Fruit fly (Drosophila melanogaster): ENCODE data around the gene aurB.

aurB gene

DNA sequence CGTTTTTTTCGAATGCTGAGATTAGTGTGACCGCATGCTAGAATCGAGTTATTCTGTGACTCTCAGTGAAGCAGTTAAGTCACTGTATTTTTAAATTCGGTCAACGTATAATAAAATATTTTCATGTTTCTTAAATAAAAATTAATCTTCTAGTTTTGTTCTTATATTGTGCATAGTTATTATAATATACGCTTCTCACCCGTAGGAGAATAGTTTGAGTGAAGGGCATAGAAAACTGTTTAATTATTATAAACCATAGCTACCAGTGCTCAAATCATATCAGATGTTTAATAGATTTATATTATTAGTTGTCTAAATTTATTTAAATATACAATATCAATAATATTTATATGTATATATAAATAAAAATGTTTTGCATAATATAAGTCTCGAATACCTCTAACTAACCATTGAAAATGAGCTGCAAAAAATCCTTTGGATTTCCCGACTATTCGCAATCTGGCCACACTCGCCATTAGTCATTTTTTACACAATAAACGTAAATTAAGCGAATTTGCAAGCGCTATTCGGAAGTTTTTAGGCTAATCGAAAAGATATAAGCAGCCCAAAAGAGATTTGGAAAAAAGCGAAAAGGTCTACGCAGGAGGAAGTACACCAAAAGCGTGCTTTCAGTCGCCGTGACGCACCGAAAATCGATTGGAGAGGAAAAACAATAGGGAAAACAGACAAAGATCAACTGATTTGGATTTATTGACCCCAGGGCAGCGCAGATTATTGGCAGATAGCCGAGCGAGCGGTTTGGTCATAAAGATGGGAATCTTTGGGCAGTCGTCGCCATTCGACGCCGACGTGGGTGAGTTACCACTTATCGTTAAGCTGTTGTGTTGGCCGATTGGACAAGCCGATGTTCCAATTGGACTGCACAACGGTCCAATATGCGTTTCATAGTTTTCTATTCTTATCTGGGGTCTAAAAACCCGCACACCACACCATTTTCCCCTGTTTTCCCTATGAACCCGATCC is at the start of gene aurB, which contains the start of gene Stam (continued):
- no peak for TF ChIP-seq CG2889 (GFP tag; IDR thresholded peaks at IDR 0.05)
- peak; percentile 40 for TF ChIP-seq ewg (GFP tag; optimal IDR thresholded peaks at IDR 0.05)
- TF ChIP-seq inv (GFP tag; IDR thresholded peaks at IDR 0.05; ENCODE audit: partially characterized antibody), result no peak
- no peak for TF ChIP-seq ken (GFP tag; IDR thresholded peaks at IDR 0.05)
- TF ChIP-seq CG5180 (GFP tag; optimal IDR thresholded peaks at IDR 0.05), result no peak
- TF ChIP-seq Chrac-16 (GFP tag; optimal IDR thresholded peaks at IDR 0.05), result peak; percentile 21
- TF ChIP-seq Ada2b (GFP tag; IDR thresholded peaks at IDR 0.05), result peak; percentile 28; the same call in 1 of the 2 replicates
- peak; percentile 16 for TF ChIP-seq Fer1 (GFP tag; optimal IDR thresholded peaks at IDR 0.05)
- TF ChIP-seq Dip3 (GFP tag; optimal IDR thresholded peaks at IDR 0.05), result no peak
- no peak for TF ChIP-seq Antp (GFP tag; optimal IDR thresholded peaks at IDR 0.05)
- TF ChIP-seq fd96Cb (tag; optimal IDR thresholded peaks at IDR 0.05), result peak; percentile 31
- peak; percentile 40 for TF ChIP-seq CG18619 (GFP tag; optimal IDR thresholded peaks at IDR 0.05)
- TF ChIP-seq CG18599 (GFP tag; optimal IDR thresholded peaks at IDR 0.05), result peak; percentile 59
- no peak for TF ChIP-seq MTF-1 (GFP tag; optimal IDR thresholded peaks at IDR 0.05; ENCODE audit: borderline replicate concordance)
- no peak for TF ChIP-seq CG6175 (GFP tag; IDR thresholded peaks at IDR 0.05)
- peak; percentile 14 for TF ChIP-seq exex (tag; optimal IDR thresholded peaks at IDR 0.05)
- no peak for TF ChIP-seq Optix (GFP tag; IDR thresholded peaks at IDR 0.05)
- TF ChIP-seq B-H1 (GFP tag; IDR thresholded peaks at IDR 0.05), result no peak
- TF ChIP-seq NfI (GFP tag; optimal IDR thresholded peaks at IDR 0.05), result peak; percentile 63
- no peak for TF ChIP-seq CG1647 (GFP tag; optimal IDR thresholded peaks at IDR 0.05)
- no peak for TF ChIP-seq bab2 (GFP tag; optimal IDR thresholded peaks at IDR 0.05)
- TF ChIP-seq odd (GFP tag; optimal IDR thresholded peaks at IDR 0.05), result no peak
- TF ChIP-seq CG4328 (GFP tag; optimal IDR thresholded peaks at IDR 0.05), result peak; percentile 0
- no peak for TF ChIP-seq HLH4C (GFP tag; IDR thresholded peaks at IDR 0.05; ENCODE audit: partially characterized antibody)
- no peak for TF ChIP-seq CG10147 (GFP tag; optimal IDR thresholded peaks at IDR 0.05)
- TF ChIP-seq maf-S (GFP tag; optimal IDR thresholded peaks at IDR 0.05), result no peak
- no peak for TF ChIP-seq dati (GFP tag; IDR thresholded peaks at IDR 0.05)
- no peak for TF ChIP-seq ro (GFP tag; IDR thresholded peaks at IDR 0.05)
- no peak for TF ChIP-seq dm (GFP tag; optimal IDR thresholded peaks at IDR 0.05)
- no peak for TF ChIP-seq Rx (GFP tag; IDR thresholded peaks at IDR 0.05)
- TF ChIP-seq nmo (GFP tag; optimal IDR thresholded peaks at IDR 0.05), result peak; percentile 70
- peak; percentile 46 for TF ChIP-seq CG1602 (GFP tag; optimal IDR thresholded peaks at IDR 0.05)
- TF ChIP-seq trem (tag; optimal IDR thresholded peaks at IDR 0.05), result peak; percentile 36
- TF ChIP-seq CG10267 (tag; optimal IDR thresholded peaks at IDR 0.05), result peak; percentile 59
- no peak for TF ChIP-seq fu2 (GFP tag; optimal IDR thresholded peaks at IDR 0.05)
- TF ChIP-seq CG6689 (GFP tag; IDR thresholded peaks at IDR 0.05), result peak; percentile 50; the same call in 1 of the 2 replicates
- TF ChIP-seq CG8359 (GFP tag; optimal IDR thresholded peaks at IDR 0.05; ENCODE audit: borderline replicate concordance), result no peak
- no peak for TF ChIP-seq sima (GFP tag; optimal IDR thresholded peaks at IDR 0.05)
- TF ChIP-seq CG14050 (GFP tag; IDR thresholded peaks at IDR 0.05), result no peak
- no peak for TF ChIP-seq cas (GFP tag; IDR thresholded peaks at IDR 0.05)
- peak; percentile 90 to 98 for TF ChIP-seq insv (GFP tag; optimal IDR thresholded peaks at IDR 0.05)
- TF ChIP-seq Dbx (GFP tag; IDR thresholded peaks at IDR 0.05), result no peak
- TF ChIP-seq Jarid2 (GFP tag; optimal IDR thresholded peaks at IDR 0.05), result no peak
- TF ChIP-seq Gug (GFP tag; IDR thresholded peaks at IDR 0.05), result no peak
- TF ChIP-seq ftz-f1 (GFP tag; optimal IDR thresholded peaks at IDR 0.05), result no peak
- no peak for TF ChIP-seq CG10565 (GFP tag; optimal IDR thresholded peaks at IDR 0.05)
- no peak for TF ChIP-seq Eip74EF (GFP tag; optimal IDR thresholded peaks at IDR 0.05)
- TF ChIP-seq CG15269 (tag; optimal IDR thresholded peaks at IDR 0.05), result peak; percentile 71
